Worm (Caenorhabditis elegans) whole organism, young adult: ENCODE measurements around the gene ctns-1.

Experiments used
- zfh-2 ChIP-seq: fragments of 200-800 bp; sonication (Bioruptor generic); conservative IDR thresholded peaks from 2 replicates; pipeline ENCODE4 v1.3.6; 2022; ENCODE audit warnings: missing genetic modification reagents, missing genetic modification characterization, missing compliant biosample characterization
- ztf-22 ChIP-seq: fragments of 200-800 bp; sonication (Bioruptor generic); optimal IDR thresholded peaks from 2 replicates; lab custom pipeline; 2018; ENCODE audit warnings: mild to moderate bottlenecking, missing genetic modification characterization, moderate library complexity, missing compliant biosample characterization

DNA sequence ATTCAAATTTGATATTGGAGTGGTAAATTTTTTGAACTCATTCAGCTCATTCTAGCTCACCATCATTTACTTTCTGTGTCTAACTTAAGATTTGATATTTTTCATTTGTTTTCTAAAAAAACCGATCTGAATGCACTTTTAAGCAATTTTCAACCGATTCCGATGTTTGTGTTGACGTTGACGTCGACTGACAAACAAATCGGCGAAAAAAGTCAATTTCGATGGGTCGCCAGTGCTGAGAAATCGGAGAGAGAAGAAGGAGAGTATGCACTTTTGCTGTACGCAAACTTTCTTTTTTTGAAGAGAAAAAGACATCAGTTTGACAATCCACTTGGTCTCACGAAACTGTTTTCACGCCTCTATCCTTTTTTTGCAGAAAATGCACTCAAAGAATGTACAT, 11.3 kb downstream of the ctns-1 start:
- TF ChIP-seq zfh-2 (GFP tag; lab: Robert Waterston, UW) (no peak), ztf-22 (GFP tag; lab: Kevin White, UChicago) (no peak)
